Fruit fly (Drosophila melanogaster) whole organism, embryonic: ENCODE data around the gene Tsp5D.

Source experiments
- CG15601 ChIP-seq: fragments of 200-800 bp; sonication (Bioruptor generic); optimal IDR thresholded peaks from 3 replicates; lab custom pipeline; 2019; ENCODE audit warnings: missing biosample characterization, mild to moderate bottlenecking, missing genetic modification characterization, moderate library complexity
- CG1603 ChIP-seq: fragments of 200-800 bp; sonication (Bioruptor generic); optimal IDR thresholded peaks from 2 replicates; lab custom pipeline; 2019; ENCODE audit warnings: missing biosample characterization, mild to moderate bottlenecking, missing genetic modification characterization, moderate library complexity
- CG17361 ChIP-seq: fragments of 200-800 bp; sonication (Bioruptor generic); IDR thresholded peaks from 3 replicates; pipeline ENCODE4 v1.3.6; 2022; ENCODE audit warnings: missing biosample characterization, missing genetic modification characterization
- NFAT ChIP-seq: fragments of 200-800 bp; sonication (Bioruptor generic); IDR thresholded peaks from 2 replicates; pipeline ENCODE4 v1.3.6; 2022; ENCODE audit warnings: missing biosample characterization, missing genetic modification characterization
- Oli ChIP-seq: fragments of 200-800 bp; sonication (Bioruptor generic); optimal IDR thresholded peaks from 2 replicates; lab custom pipeline; 2018; ENCODE audit warnings: missing biosample characterization, mild to moderate bottlenecking, missing genetic modification characterization, moderate library complexity
- amos ChIP-seq: fragments of 200-800 bp; sonication (Bioruptor generic); IDR thresholded peaks from 2 replicates; pipeline ENCODE4 v1.3.6; 2022; ENCODE audit warnings: missing biosample characterization, missing genetic modification characterization; ENCODE audit not compliant: partially characterized antibody
- br ChIP-seq: fragments of >200 bp; optimal IDR thresholded peaks from 2 replicates; lab custom pipeline; 2017
- crp ChIP-seq, 2 experiments: fragments of 200-800 bp; sonication (Bioruptor generic); optimal IDR thresholded peaks; 2 replicates in 1 of 2; 3 replicates in 1 of 2; lab custom pipeline; 2017; ENCODE audit warnings: missing biosample characterization in 2 of 2, missing genetic modification characterization in 2 of 2, mild to moderate bottlenecking in 1 of 2, moderate library complexity in 1 of 2
- dimm ChIP-seq: fragments of 200-800 bp; sonication (Bioruptor generic); IDR thresholded peaks from 2 replicates; pipeline ENCODE4 v1.3.6; 2022; ENCODE audit warnings: missing biosample characterization, missing genetic modification characterization
- fu2 ChIP-seq: fragments of 200-800 bp; sonication (Bioruptor generic); optimal IDR thresholded peaks from 2 replicates; lab custom pipeline; 2016; ENCODE audit warnings: missing biosample characterization, missing genetic modification characterization
- pzg ChIP-seq: fragments of 200-800 bp; sonication (Bioruptor generic); optimal IDR thresholded peaks from 3 replicates; lab custom pipeline; 2018; ENCODE audit warnings: missing biosample characterization, mild to moderate bottlenecking, missing genetic modification characterization, moderate library complexity
- stwl ChIP-seq: fragments of 200-800 bp; sonication (Bioruptor generic); optimal IDR thresholded peaks from 3 replicates; lab custom pipeline; 2018; ENCODE audit warnings: missing biosample characterization, mild to moderate bottlenecking, missing genetic modification characterization, moderate library complexity

- TF ChIP-seq stwl (tag; lab: Kevin White, UChicago) = peak; percentile 63
- TF ChIP-seq CG1603 (tag; lab: Kevin White, UChicago) = no peak
- no peak for TF ChIP-seq NFAT (GFP tag; lab: Robert Waterston, UW)
- no peak for TF ChIP-seq amos
- no peak for TF ChIP-seq CG15601 (tag; lab: Kevin White, UChicago)
- TF ChIP-seq Oli (tag; lab: Kevin White, UChicago) = no peak
- TF ChIP-seq dimm (GFP tag; lab: Robert Waterston, UW) = no peak
- TF ChIP-seq br (lab: Kevin White, UChicago) = no peak
- no peak for TF ChIP-seq crp (GFP tag; optimal IDR thresholded peaks at IDR 0.05; lab: Kevin White, UChicago)
- no peak for TF ChIP-seq pzg (GFP tag; lab: Kevin White, UChicago)
- no peak for TF ChIP-seq CG17361
- no peak for TF ChIP-seq fu2 (GFP tag; lab: Kevin White, UChicago)
Measured at dm6 chrX:6104724-6105123, 30.1 kb upstream of the Tsp5D start.
